Fruit fly (Drosophila melanogaster): ENCODE results near the gene spo.

Gene spo

DNA sequence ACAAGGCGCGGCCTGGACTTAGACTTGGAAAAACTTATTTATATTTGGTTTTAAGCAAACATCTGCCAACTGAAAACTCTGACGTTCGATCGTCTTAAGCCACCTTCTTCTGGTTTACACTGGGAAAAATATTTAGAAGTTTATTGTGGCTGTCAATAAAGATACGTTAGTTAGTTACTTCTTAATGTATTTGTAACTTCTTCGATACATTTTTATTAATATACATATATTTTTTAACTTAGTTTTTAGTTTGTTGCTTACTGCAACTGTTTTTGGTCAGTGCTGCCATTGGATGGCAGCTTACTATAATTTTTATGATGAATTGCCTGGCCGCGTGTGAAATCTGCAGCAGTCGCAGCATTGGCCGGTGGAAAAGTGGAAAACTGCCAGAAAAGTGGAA, 17.1 kb upstream of the spo start (continued):
- TF ChIP-seq OdsH (GFP tag; optimal IDR thresholded peaks at IDR 0.05) (peak; percentile 32), Gug (GFP tag; IDR thresholded peaks at IDR 0.05) (0 out of 2 replicates have a peak, but pooled peaks have one; percentile 14), Lpt (GFP tag; optimal IDR thresholded peaks at IDR 0.05) (peak; percentile 21)

DNA sequence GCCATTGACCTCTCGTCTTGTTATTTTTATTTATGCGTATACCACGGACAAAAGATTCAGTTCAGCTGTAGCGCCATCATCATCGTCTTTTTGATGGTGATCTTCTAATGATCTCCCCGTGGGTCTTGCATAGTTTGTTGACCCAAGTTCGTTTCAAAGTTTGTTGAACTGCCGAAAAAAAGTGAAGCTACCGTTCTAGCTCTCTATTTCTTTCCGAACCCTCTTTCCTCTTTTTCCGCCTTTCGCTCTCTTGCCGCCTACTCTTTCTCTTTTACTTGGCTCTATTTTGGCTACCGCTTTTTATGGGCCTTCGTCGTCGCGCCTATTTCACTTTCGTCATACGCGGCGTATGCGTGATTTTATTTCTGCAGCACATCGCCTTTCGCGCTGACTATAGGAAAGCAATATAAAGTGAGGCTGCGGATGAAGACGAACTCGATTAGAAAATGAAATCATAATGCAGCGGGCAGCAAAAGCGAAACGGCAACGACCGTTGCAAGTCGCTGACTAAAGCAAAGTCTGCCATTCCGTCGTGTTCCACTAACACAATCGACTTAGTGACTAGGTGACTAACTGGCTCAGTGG, 16.5 kb upstream of the spo start:
- no peak for TF ChIP-seq CG7368 (GFP tag; optimal IDR thresholded peaks at IDR 0.05)
- no peak for TF ChIP-seq CG11762 (GFP tag; optimal IDR thresholded peaks at IDR 0.05; ENCODE audit: insufficient read depth)
- no peak for TF ChIP-seq Gug (GFP tag; IDR thresholded peaks at IDR 0.05)
- TF ChIP-seq Hr38 (GFP tag; optimal IDR thresholded peaks at IDR 0.05), result no peak
- no peak for TF ChIP-seq esn (GFP tag; optimal IDR thresholded peaks at IDR 0.05)
- TF ChIP-seq CG11294 (GFP tag; IDR thresholded peaks at IDR 0.05), result no peak
- no peak for TF ChIP-seq CG11902 (GFP tag; optimal IDR thresholded peaks at IDR 0.05)
- TF ChIP-seq fd85E (GFP tag; optimal IDR thresholded peaks at IDR 0.05), result no peak
- TF ChIP-seq CG6792 (GFP tag; optimal IDR thresholded peaks at IDR 0.05), result no peak
- TF ChIP-seq CG31627 (GFP tag; optimal IDR thresholded peaks at IDR 0.05), result no peak
- no peak for TF ChIP-seq Eip78C (GFP tag)
- no peak for TF ChIP-seq Ets21C (GFP tag; optimal IDR thresholded peaks at IDR 0.05)
- no peak for TF ChIP-seq cyc (GFP tag; optimal IDR thresholded peaks at IDR 0.05)
- no peak for TF ChIP-seq CG8632 (GFP tag; optimal IDR thresholded peaks at IDR 0.05)
- no peak for TF ChIP-seq ss (GFP tag; optimal IDR thresholded peaks at IDR 0.05)
- TF ChIP-seq fkh (GFP tag; optimal IDR thresholded peaks at IDR 0.05), result no peak
- TF ChIP-seq CG16779 (tag; optimal IDR thresholded peaks at IDR 0.05), result no peak

DNA sequence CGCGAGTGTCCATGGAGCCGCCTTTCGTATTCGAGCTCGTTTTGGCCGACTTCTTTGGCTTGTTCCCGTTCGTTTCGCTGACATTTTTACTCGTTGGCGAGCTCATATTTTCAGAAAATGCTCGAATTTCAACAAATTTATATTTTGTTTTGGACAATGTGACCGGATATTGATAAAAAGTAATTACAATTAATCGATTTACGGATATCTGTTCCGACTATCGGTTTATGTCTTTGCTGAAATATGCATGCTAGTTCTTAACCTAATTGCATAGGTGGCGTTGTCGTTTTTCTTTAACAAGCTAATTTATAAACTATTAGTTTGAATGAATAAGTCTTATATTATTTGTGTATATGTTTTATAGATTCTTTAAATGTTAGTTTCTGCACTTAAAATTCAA, 15.8 kb upstream of the spo start, which contains the start of gene Eaf6:
TSS of gene Eaf6 (minus strand) at position 173 of the 400 bp plus-strand sequence.
- peak; percentile 25 for TF ChIP-seq fkh (GFP tag; optimal IDR thresholded peaks at IDR 0.05)
- peak; percentile 39 for TF ChIP-seq Eip78C (GFP tag)
- TF ChIP-seq Hr39 (GFP tag; optimal IDR thresholded peaks at IDR 0.05), result no peak
- no peak for TF ChIP-seq topi (GFP tag; optimal IDR thresholded peaks at IDR 0.05)
- TF ChIP-seq CG11762 (GFP tag; optimal IDR thresholded peaks at IDR 0.05; ENCODE audit: insufficient read depth), result no peak
- TF ChIP-seq CG31627 (GFP tag; optimal IDR thresholded peaks at IDR 0.05), result no peak
- no peak for TF ChIP-seq CG10669 (GFP tag; optimal IDR thresholded peaks at IDR 0.05)
- TF ChIP-seq Lpt (GFP tag; optimal IDR thresholded peaks at IDR 0.05), result no peak
- no peak for TF ChIP-seq Eip75B (GFP tag; optimal IDR thresholded peaks at IDR 0.05)

DNA sequence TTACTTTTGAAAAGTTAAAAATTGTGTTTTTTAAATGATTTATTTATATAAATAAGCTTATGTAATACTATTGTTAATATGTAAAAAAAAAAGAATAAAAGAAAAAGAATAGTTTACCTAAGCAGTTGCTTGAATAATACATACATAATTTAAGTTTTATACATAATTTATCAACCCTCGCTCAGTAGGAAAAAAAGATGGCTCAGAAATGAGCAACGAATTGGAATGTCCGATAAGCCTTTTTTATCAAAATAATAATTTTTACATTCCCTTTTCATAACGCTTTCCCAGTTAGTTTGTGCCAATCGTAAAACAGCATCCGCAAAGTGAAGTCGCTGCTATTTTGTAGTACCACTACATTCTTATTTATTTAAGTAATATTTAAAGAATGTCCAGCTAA, 12.1 kb upstream of the spo start, which contains the start of gene mthl2:
TSS of gene mthl2 (plus strand) at position 301 of the 400 bp plus-strand sequence.
- TF ChIP-seq pdm3 (GFP tag; optimal IDR thresholded peaks at IDR 0.05) (no peak), CG32006 (GFP tag; optimal IDR thresholded peaks at IDR 0.05) (no peak), Hr4 (GFP tag; optimal IDR thresholded peaks at IDR 0.05) (no peak), achi (GFP tag; optimal IDR thresholded peaks at IDR 0.05) (no peak), CG3032 (tag; optimal IDR thresholded peaks at IDR 0.05) (no peak), Sox14 (GFP tag; optimal IDR thresholded peaks at IDR 0.05) (no peak), CG6854 (GFP tag; optimal IDR thresholded peaks at IDR 0.05) (no peak), lz (GFP tag; optimal IDR thresholded peaks at IDR 0.05) (no peak), CG10669 (GFP tag; optimal IDR thresholded peaks at IDR 0.05) (no peak), CG8119 (GFP tag; IDR thresholded peaks at IDR 0.05) (no peak), Met (GFP tag; optimal IDR thresholded peaks at IDR 0.05) (no peak), cyc (GFP tag; optimal IDR thresholded peaks at IDR 0.05) (no peak), CG11762 (GFP tag; optimal IDR thresholded peaks at IDR 0.05; ENCODE audit: insufficient read depth) (no peak), eg (GFP tag; IDR thresholded peaks at IDR 0.05) (no peak), dsx (GFP tag; optimal IDR thresholded peaks at IDR 0.05; ENCODE audit: poor library complexity, severe bottlenecking) (no peak), CG3919 (GFP tag; optimal IDR thresholded peaks at IDR 0.05) (no peak), Lpt (GFP tag; optimal IDR thresholded peaks at IDR 0.05) (no peak), CG6808 (GFP tag; optimal IDR thresholded peaks at IDR 0.05) (no peak), salr (GFP tag; optimal IDR thresholded peaks at IDR 0.05) (no peak)
